Fruit fly (Drosophila melanogaster) whole organism, pupa: Measurements from ENCODE around the gene Prm.

ENCODE experiments used
- CG10348 ChIP-seq: fragments of 200-800 bp; sonication (Bioruptor generic); IDR thresholded peaks from 2 replicates; pipeline ENCODE4 v1.3.6; 2022; ENCODE audit warnings: missing biosample characterization, missing genetic modification characterization
- CG12605 ChIP-seq: fragments of 200-800 bp; sonication (Bioruptor generic); IDR thresholded peaks from 2 replicates; pipeline ENCODE4 v1.3.6; 2022; ENCODE audit warnings: missing biosample characterization, missing genetic modification characterization
- CG13204 ChIP-seq: fragments of 200-800 bp; sonication (Bioruptor generic); optimal IDR thresholded peaks from 2 replicates; lab custom pipeline; 2018; ENCODE audit warnings: missing biosample characterization, mild to moderate bottlenecking, missing genetic modification characterization, moderate library complexity
- CG14655 ChIP-seq: fragments of 200-800 bp; sonication (Bioruptor generic); optimal IDR thresholded peaks from 3 replicates; lab custom pipeline; 2017; ENCODE audit warnings: mild to moderate bottlenecking, missing biosample characterization, missing genetic modification reagents, missing genetic modification characterization
- CG15710 ChIP-seq: fragments of 200-800 bp; sonication (Bioruptor generic); optimal IDR thresholded peaks from 2 replicates; lab custom pipeline; 2018; ENCODE audit warnings: missing biosample characterization, mild to moderate bottlenecking, missing genetic modification characterization, moderate library complexity
- CG17806 ChIP-seq: fragments of 200-800 bp; sonication (Bioruptor generic); optimal IDR thresholded peaks from 2 replicates; lab custom pipeline; 2018; ENCODE audit warnings: missing biosample characterization, mild to moderate bottlenecking, missing genetic modification characterization, moderate library complexity
- CG32121 ChIP-seq: fragments of 200-800 bp; sonication (Bioruptor generic); IDR thresholded peaks from 2 replicates; pipeline ENCODE4 v1.3.6; 2022; ENCODE audit warnings: missing biosample characterization, missing genetic modification characterization
- CG34367 ChIP-seq: fragments of 200-800 bp; sonication (Bioruptor generic); optimal IDR thresholded peaks from 2 replicates; lab custom pipeline; 2018; ENCODE audit warnings: missing biosample characterization, mild to moderate bottlenecking, missing genetic modification characterization
- CG4496 ChIP-seq: fragments of 200-800 bp; sonication (Bioruptor generic); IDR thresholded peaks from 3 replicates; pipeline ENCODE4 v1.3.6; 2022; ENCODE audit warnings: missing biosample characterization, missing genetic modification characterization
- CG8159 ChIP-seq: fragments of 200-800 bp; sonication (Bioruptor generic); optimal IDR thresholded peaks from 3 replicates; lab custom pipeline; 2018; ENCODE audit warnings: missing biosample characterization, mild to moderate bottlenecking, missing genetic modification characterization, moderate library complexity
- CG8301 ChIP-seq: fragments of 200-800 bp; sonication (Bioruptor generic); optimal IDR thresholded peaks from 2 replicates; lab custom pipeline; 2018; ENCODE audit warnings: missing biosample characterization, mild to moderate bottlenecking, missing genetic modification characterization
- CG9948 ChIP-seq: fragments of 200-800 bp; sonication (Bioruptor generic); optimal IDR thresholded peaks from 2 replicates; lab custom pipeline; 2018; ENCODE audit warnings: missing biosample characterization, mild to moderate bottlenecking, missing genetic modification characterization, moderate library complexity
- D1 ChIP-seq: fragments of 200-800 bp; sonication (Bioruptor generic); optimal IDR thresholded peaks from 2 replicates; lab custom pipeline; 2018; ENCODE audit warnings: missing biosample characterization, mild to moderate bottlenecking, missing genetic modification characterization, moderate library complexity
- EcR ChIP-seq: fragments of 200-800 bp; sonication (Bioruptor generic); optimal IDR thresholded peaks from 3 replicates; lab custom pipeline; 2019; ENCODE audit warnings: missing biosample characterization, missing genetic modification characterization, mild to moderate bottlenecking, moderate library complexity, missing genetic modification reagents
- Ets98B ChIP-seq: fragments of 200-800 bp; sonication (Bioruptor generic); IDR thresholded peaks from 2 replicates; pipeline ENCODE4 v1.3.6; 2022; ENCODE audit warnings: missing biosample characterization, missing genetic modification characterization
- Pif1A ChIP-seq: fragments of 200-800 bp; sonication (Bioruptor generic); optimal IDR thresholded peaks from 3 replicates; lab custom pipeline; 2016; ENCODE audit warnings: missing biosample characterization, missing genetic modification characterization
- Pif1B ChIP-seq: fragments of 200-800 bp; sonication (Bioruptor generic); optimal IDR thresholded peaks from 3 replicates; lab custom pipeline; 2016; ENCODE audit warnings: missing biosample characterization, missing genetic modification characterization
- Snoo ChIP-seq: fragments of 200-800 bp; sonication (Bioruptor generic); optimal IDR thresholded peaks from 3 replicates; lab custom pipeline; 2017; ENCODE audit warnings: missing biosample characterization, mild to moderate bottlenecking, missing genetic modification characterization, inconsistent platforms
- fd96Ca ChIP-seq: fragments of 200-800 bp; sonication (Bioruptor generic); IDR thresholded peaks from 3 replicates; pipeline ENCODE4 v1.3.6; 2022; ENCODE audit warnings: missing biosample characterization, missing genetic modification characterization
- gl ChIP-seq: fragments of 200-800 bp; sonication (Bioruptor generic); optimal IDR thresholded peaks from 2 replicates; lab custom pipeline; 2018; ENCODE audit warnings: missing biosample characterization, mild to moderate bottlenecking, missing genetic modification characterization
- rn ChIP-seq: fragments of 200-800 bp; sonication (Bioruptor generic); IDR thresholded peaks from 2 replicates; pipeline ENCODE4 v1.3.6; 2022; ENCODE audit warnings: missing biosample characterization, missing genetic modification characterization

Gene Prm

dm6 chr3L:8691891-8692874 is 52.9 kb downstream of the Prm start:
- TF ChIP-seq Snoo (tag; lab: Kevin White, UChicago) (peak; percentile 48), fd96Ca (GFP tag; lab: Robert Waterston, UW) (peak; percentile 57; the same call in 1 of the 3 replicates), CG8301 (peak; percentile 11), CG34367 (tag; lab: Kevin White, UChicago) (peak; percentile 8), D1 (tag; lab: Kevin White, UChicago) (peak; percentile 26), CG17806 (tag; lab: Kevin White, UChicago) (peak; percentile 9), CG14655 (peak; percentile 56), CG32121 (GFP tag; lab: Robert Waterston, UW) (no peak), Pif1A (GFP tag; lab: Kevin White, UChicago) (peak; percentile 11), rn (0 out of 2 replicates have a peak, but pooled peaks have one; percentile 11), Ets98B (peak; percentile 48), Pif1B (GFP tag; lab: Kevin White, UChicago) (no peak), CG12605 (GFP tag; lab: Robert Waterston, UW) (peak; percentile 46), CG9948 (tag; lab: Kevin White, UChicago) (peak; percentile 35), CG8159 (tag; lab: Kevin White, UChicago) (peak; percentile 59), CG4496 (GFP tag; lab: Robert Waterston, UW) (peak; percentile 66), gl (tag; lab: Kevin White, UChicago) (peak; percentile 81), EcR (peak; percentile 75), CG10348 (GFP tag; lab: Robert Waterston, UW) (no peak), CG15710 (tag; lab: Kevin White, UChicago) (peak; percentile 50), CG13204 (GFP tag; lab: Kevin White, UChicago) (peak; percentile 64)

dm6 chr3L:8690630-8691029 is 54.5 kb downstream of the Prm start:
- TF ChIP-seq CG34367 (tag; lab: Kevin White, UChicago) (no peak), CG15710 (tag; lab: Kevin White, UChicago) (no peak), CG4496 (GFP tag; lab: Robert Waterston, UW) (no peak), CG12605 (GFP tag; lab: Robert Waterston, UW) (no peak), EcR (no peak), Snoo (tag; lab: Kevin White, UChicago) (no peak)

- no peak for TF ChIP-seq CG9948 (tag; lab: Kevin White, UChicago)
These were observed 55.4 kb downstream of the Prm start for dm6 chr3L:8689675-8690074.

dm6 chr3L:8688694-8689291 is 56.3 kb downstream of the Prm start:
- TF ChIP-seq Snoo (tag; lab: Kevin White, UChicago) (no peak), EcR (peak; percentile 44), CG4496 (GFP tag; lab: Robert Waterston, UW) (no peak)
- TF ChIP-seq, all 21 proteins: peak for 1

- TF ChIP-seq CG17806 (tag; lab: Kevin White, UChicago) (no peak), CG13204 (GFP tag; lab: Kevin White, UChicago) (no peak), CG9948 (tag; lab: Kevin White, UChicago) (no peak), EcR (no peak)
These were observed 58.5 kb downstream of the Prm start for dm6 chr3L:8686646-8687045.

dm6 chr3L:8684419-8685081 is 60.6 kb downstream of the Prm start:
- TF ChIP-seq CG34367 (tag; lab: Kevin White, UChicago) (no peak), CG10348 (GFP tag; lab: Robert Waterston, UW) (no peak), CG15710 (tag; lab: Kevin White, UChicago) (peak; percentile 25), CG13204 (GFP tag; lab: Kevin White, UChicago) (no peak), Pif1A (GFP tag; lab: Kevin White, UChicago) (peak; percentile 11), EcR (peak; percentile 38), gl (tag; lab: Kevin White, UChicago) (no peak), fd96Ca (GFP tag; lab: Robert Waterston, UW) (no peak), CG14655 (no peak), CG17806 (tag; lab: Kevin White, UChicago) (no peak), CG32121 (GFP tag; lab: Robert Waterston, UW) (no peak), Pif1B (GFP tag; lab: Kevin White, UChicago) (no peak), CG9948 (tag; lab: Kevin White, UChicago) (no peak), CG8159 (tag; lab: Kevin White, UChicago) (peak; percentile 42), D1 (tag; lab: Kevin White, UChicago) (no peak), Snoo (tag; lab: Kevin White, UChicago) (no peak), CG4496 (GFP tag; lab: Robert Waterston, UW) (0 out of 3 replicates have a peak, but pooled peaks have one; percentile 24), rn (no peak), Ets98B (no peak), CG12605 (GFP tag; lab: Robert Waterston, UW) (no peak), CG8301 (no peak)
